Worm (Caenorhabditis elegans) whole organism, L3 larva: ENCODE measurements around the gene mrp-7.

Experiments
- elt-2 ChIP-seq: sonication (generic microtip); optimal IDR thresholded peaks from 2 replicates; lab custom pipeline; 2016; ENCODE audit warnings: missing genetic modification reagents, mild to moderate bottlenecking, missing genetic modification characterization, missing compliant biosample characterization
- nhr-11 ChIP-seq: fragments of 150-350 bp; optimal IDR thresholded peaks from 2 replicates; lab custom pipeline; 2014; ENCODE audit warnings: missing biosample characterization, missing genetic modification characterization
- nhr-25 ChIP-seq: sonication (generic microtip); optimal IDR thresholded peaks from 2 replicates; lab custom pipeline; 2017; ENCODE audit warnings: missing biosample characterization, missing genetic modification characterization
- nhr-43 ChIP-seq: sonication (generic microtip); optimal IDR thresholded peaks from 2 replicates; lab custom pipeline; 2016; ENCODE audit warnings: mild to moderate bottlenecking, missing genetic modification characterization, missing compliant biosample characterization; ENCODE audit not compliant: poor library complexity, severe bottlenecking

- TF ChIP-seq elt-2 (tag; lab: Kevin White, UChicago) = peak; percentile 63
- TF ChIP-seq nhr-25 (tag; lab: Kevin White, UChicago) = no peak
- TF ChIP-seq nhr-43 = no peak
- no peak for TF ChIP-seq nhr-11
Observed at ce11 chrV:19673298-19673903, 1.2 kb upstream of the mrp-7 start.
